Worm (Caenorhabditis elegans) whole organism, mixed stage, embryonic: Measurements from ENCODE around the gene ubc-15.

Experiments used
- M03D4.4 ChIP-seq: sonication (generic microtip); optimal IDR thresholded peaks from 2 replicates; lab custom pipeline; 2017; ENCODE audit warnings: mild to moderate bottlenecking, missing genetic modification characterization, missing compliant biosample characterization
- bed-3 ChIP-seq: fragments of 200-800 bp; sonication (Bioruptor generic); optimal IDR thresholded peaks from 3 replicates; lab custom pipeline; 2018; ENCODE audit warnings: mild to moderate bottlenecking, missing genetic modification characterization, moderate library complexity, missing compliant biosample characterization
- blmp-1 ChIP-seq: fragments of 150-350 bp; optimal IDR thresholded peaks from 2 replicates; lab custom pipeline; 2014; ENCODE audit warnings: missing biosample characterization, missing genetic modification characterization
- ces-1 ChIP-seq: fragments of 150-350 bp; optimal IDR thresholded peaks from 2 replicates; lab custom pipeline; 2014; ENCODE audit warnings: missing biosample characterization, missing genetic modification reagents, missing genetic modification characterization
- elt-3 ChIP-seq: fragments of 150-350 bp; optimal IDR thresholded peaks from 2 replicates; lab custom pipeline; 2014; ENCODE audit warnings: missing biosample characterization, missing genetic modification characterization
- lin-13 ChIP-seq: fragments of 150-350 bp; optimal IDR thresholded peaks from 2 replicates; lab custom pipeline; 2014; ENCODE audit warnings: missing biosample characterization, missing genetic modification characterization
- lsy-2 ChIP-seq: fragments of 150-350 bp; optimal IDR thresholded peaks from 2 replicates; lab custom pipeline; 2014; ENCODE audit warnings: missing biosample characterization, missing genetic modification characterization
- mab-5 ChIP-seq: fragments of 150-350 bp; optimal IDR thresholded peaks from 2 replicates; lab custom pipeline; 2014; ENCODE audit warnings: missing biosample characterization, missing genetic modification characterization
- nhr-12 ChIP-seq: fragments of 150-350 bp; optimal IDR thresholded peaks from 2 replicates; lab custom pipeline; 2014; ENCODE audit warnings: missing biosample characterization, missing genetic modification characterization
- nhr-237 ChIP-seq: fragments of 150-350 bp; optimal IDR thresholded peaks from 2 replicates; lab custom pipeline; 2014; ENCODE audit warnings: missing biosample characterization, missing genetic modification characterization
- nhr-76 ChIP-seq: sonication (generic microtip); optimal IDR thresholded peaks from 2 replicates; lab custom pipeline; 2017; ENCODE audit warnings: missing biosample characterization, missing genetic modification characterization
- snpc-4 ChIP-seq: fragments of 150-350 bp; optimal IDR thresholded peaks from 2 replicates; lab custom pipeline; 2014; ENCODE audit warnings: missing biosample characterization, missing genetic modification characterization
- unc-62 ChIP-seq: fragments of 150-350 bp; optimal IDR thresholded peaks from 2 replicates; lab custom pipeline; 2014; ENCODE audit warnings: missing biosample characterization, missing genetic modification reagents, missing genetic modification characterization

- TF ChIP-seq nhr-237 (tag; lab: Kevin White, UChicago) (no peak), elt-3 (no peak), lin-13 (no peak), snpc-4 (tag; lab: Kevin White, UChicago) (no peak), nhr-12 (tag; lab: Kevin White, UChicago) (no peak), unc-62 (no peak), lsy-2 (no peak), ces-1 (no peak), nhr-76 (tag; lab: Kevin White, UChicago) (no peak), bed-3 (no peak), mab-5 (tag; lab: Kevin White, UChicago) (no peak), M03D4.4 (no peak), blmp-1 (tag; lab: Kevin White, UChicago) (no peak)
Measured at ce11 chrII:2852493-2852892, 60.9 kb downstream of the ubc-15 start, which contains the start of gene ptc-3.
